Fruit fly (Drosophila melanogaster) whole organism, embryonic: Measurements from ENCODE around the gene CG43345.

ENCODE experiments used
- ATbp ChIP-seq: fragments of 200-800 bp; sonication (Bioruptor generic); optimal IDR thresholded peaks from 2 replicates; lab custom pipeline; 2017; ENCODE audit warnings: missing biosample characterization, mild to moderate bottlenecking, missing genetic modification characterization, missing genetic modification reagents
- CG1024 ChIP-seq: fragments of 200-800 bp; sonication (Bioruptor generic); IDR thresholded peaks from 2 replicates; pipeline ENCODE4 v1.3.6; 2022; ENCODE audit warnings: missing biosample characterization, missing genetic modification characterization
- CG11398 ChIP-seq: fragments of 200-800 bp; sonication (Bioruptor generic); optimal IDR thresholded peaks from 2 replicates; lab custom pipeline; 2016; ENCODE audit warnings: missing biosample characterization, missing genetic modification characterization
- CG12155 ChIP-seq: fragments of 200-800 bp; sonication (Bioruptor generic); optimal IDR thresholded peaks from 3 replicates; lab custom pipeline; 2016; ENCODE audit warnings: missing biosample characterization, missing genetic modification characterization
- CG13894 ChIP-seq: fragments of 200-800 bp; sonication (Bioruptor generic); optimal IDR thresholded peaks from 3 replicates; lab custom pipeline; 2018; ENCODE audit warnings: missing biosample characterization, mild to moderate bottlenecking, missing genetic modification characterization, moderate library complexity
- CG14441 ChIP-seq: fragments of 200-800 bp; sonication (Bioruptor generic); IDR thresholded peaks from 2 replicates; pipeline ENCODE4 v1.3.6; 2022; ENCODE audit warnings: missing biosample characterization, missing genetic modification characterization
- CG14710 ChIP-seq: fragments of 200-800 bp; sonication (Bioruptor generic); optimal IDR thresholded peaks from 3 replicates; lab custom pipeline; 2019; ENCODE audit warnings: missing biosample characterization, mild to moderate bottlenecking, missing genetic modification characterization, moderate library complexity
- CG1529 ChIP-seq: fragments of 200-800 bp; sonication (Bioruptor generic); optimal IDR thresholded peaks from 3 replicates; lab custom pipeline; 2018; ENCODE audit warnings: missing biosample characterization, missing genetic modification characterization
- CG15479 ChIP-seq: fragments of 200-800 bp; sonication (Bioruptor generic); optimal IDR thresholded peaks from 3 replicates; lab custom pipeline; 2019; ENCODE audit warnings: missing biosample characterization, mild to moderate bottlenecking, missing genetic modification characterization, moderate library complexity
- CG15696 ChIP-seq: fragments of 200-800 bp; sonication (Bioruptor generic); optimal IDR thresholded peaks from 2 replicates; lab custom pipeline; 2019; ENCODE audit warnings: missing biosample characterization, mild to moderate bottlenecking, missing genetic modification characterization, moderate library complexity
- CG16779 ChIP-seq: fragments of 200-800 bp; sonication (Bioruptor generic); IDR thresholded peaks from 2 replicates; pipeline ENCODE4 v1.3.6; 2022; ENCODE audit warnings: missing biosample characterization, missing genetic modification characterization
- CG2199 ChIP-seq: fragments of 200-800 bp; sonication (Bioruptor generic); IDR thresholded peaks from 3 replicates; pipeline ENCODE4 v1.3.6; 2022; ENCODE audit warnings: missing biosample characterization, missing genetic modification characterization
- CG3281 ChIP-seq: fragments of 200-800 bp; sonication (Bioruptor generic); optimal IDR thresholded peaks from 3 replicates; lab custom pipeline; 2017; ENCODE audit warnings: missing biosample characterization, mild to moderate bottlenecking, missing genetic modification characterization
- CG3847 ChIP-seq: fragments of 200-800 bp; sonication (Bioruptor generic); IDR thresholded peaks from 2 replicates; pipeline ENCODE4 v1.3.6; 2022; ENCODE audit warnings: missing biosample characterization, missing genetic modification characterization
- CG4424 ChIP-seq: fragments of 200-800 bp; sonication (Bioruptor generic); optimal IDR thresholded peaks from 3 replicates; lab custom pipeline; 2016; ENCODE audit warnings: missing biosample characterization, missing genetic modification characterization
- CG5245 ChIP-seq: fragments of 200-800 bp; sonication (Bioruptor generic); optimal IDR thresholded peaks from 3 replicates; lab custom pipeline; 2016; ENCODE audit warnings: missing biosample characterization, missing genetic modification characterization
- CG6272 ChIP-seq: fragments of 200-800 bp; sonication (Bioruptor generic); IDR thresholded peaks from 2 replicates; pipeline ENCODE4 v1.3.6; 2022; ENCODE audit warnings: missing biosample characterization, missing genetic modification characterization
- CG6791 ChIP-seq: fragments of 200-800 bp; sonication (Bioruptor generic); IDR thresholded peaks from 3 replicates; pipeline ENCODE4 v1.3.6; 2022; ENCODE audit warnings: missing biosample characterization, missing genetic modification characterization; ENCODE audit not compliant: partially characterized antibody
- CG7928 ChIP-seq: fragments of 200-800 bp; sonication (Bioruptor generic); optimal IDR thresholded peaks from 2 replicates; lab custom pipeline; 2017; ENCODE audit warnings: missing biosample characterization, mild to moderate bottlenecking, missing genetic modification characterization
- CG8089 ChIP-seq: fragments of 200-800 bp; sonication (Bioruptor generic); optimal IDR thresholded peaks from 3 replicates; lab custom pipeline; 2016; ENCODE audit warnings: missing biosample characterization, missing genetic modification characterization
- CG9932 ChIP-seq: fragments of 200-800 bp; sonication (Bioruptor generic); IDR thresholded peaks from 2 replicates; pipeline ENCODE4 v1.3.6; 2022; ENCODE audit warnings: missing biosample characterization, missing genetic modification characterization
- Fer3 ChIP-seq: fragments of 200-800 bp; sonication (Bioruptor generic); optimal IDR thresholded peaks from 2 replicates; lab custom pipeline; 2018; ENCODE audit warnings: missing biosample characterization, mild to moderate bottlenecking, missing genetic modification characterization, moderate library complexity
- HLH54F ChIP-seq: fragments of 200-800 bp; sonication (Bioruptor generic); optimal IDR thresholded peaks from 3 replicates; lab custom pipeline; 2016; ENCODE audit warnings: missing biosample characterization, missing genetic modification characterization
- HmgD ChIP-seq: fragments of 200-800 bp; sonication (Bioruptor generic); optimal IDR thresholded peaks from 3 replicates; lab custom pipeline; 2016; ENCODE audit warnings: missing biosample characterization, missing genetic modification characterization
- Hr51 ChIP-seq, 2 experiments: fragments of 200-800 bp; sonication (Bioruptor generic); optimal IDR thresholded peaks; 2 replicates in 1 of 2; 3 replicates in 1 of 2; lab custom pipeline; 2016 to 2018; ENCODE audit warnings: missing biosample characterization in 2 of 2, missing genetic modification characterization in 2 of 2, mild to moderate bottlenecking in 1 of 2, moderate library complexity in 1 of 2
- NC2α ChIP-seq: fragments of 200-800 bp; sonication (Bioruptor generic); optimal IDR thresholded peaks from 2 replicates; lab custom pipeline; 2016; ENCODE audit warnings: missing biosample characterization, missing genetic modification characterization
- NFAT ChIP-seq: fragments of 200-800 bp; sonication (Bioruptor generic); IDR thresholded peaks from 2 replicates; pipeline ENCODE4 v1.3.6; 2022; ENCODE audit warnings: missing biosample characterization, missing genetic modification characterization
- Opbp ChIP-seq: fragments of 200-800 bp; sonication (Bioruptor generic); IDR thresholded peaks from 3 replicates; pipeline ENCODE4 v1.3.6; 2022; ENCODE audit warnings: missing biosample characterization, missing genetic modification characterization; ENCODE audit not compliant: partially characterized antibody
- Optix ChIP-seq: fragments of 200-800 bp; sonication (Bioruptor generic); IDR thresholded peaks from 3 replicates; pipeline ENCODE4 v1.3.6; 2022; ENCODE audit warnings: missing biosample characterization, missing genetic modification characterization
- Pdp1 ChIP-seq, 2 experiments: fragments of 200-800 bp; sonication (Bioruptor generic); optimal IDR thresholded peaks; 3 replicates each; lab custom pipeline; 2016; ENCODE audit warnings: missing biosample characterization in 2 of 2, missing genetic modification characterization in 2 of 2, mild to moderate bottlenecking in 1 of 2, moderate library complexity in 1 of 2
- Ptx1 ChIP-seq: fragments of 200-800 bp; sonication (Bioruptor generic); IDR thresholded peaks from 2 replicates; pipeline ENCODE4 v1.3.6; 2022; ENCODE audit warnings: missing biosample characterization, missing genetic modification characterization
- Sin3A ChIP-seq: fragments of >200 bp; optimal IDR thresholded peaks from 2 replicates; lab custom pipeline; 2018
- YL-1 ChIP-seq: fragments of 200-800 bp; sonication (Bioruptor generic); optimal IDR thresholded peaks from 3 replicates; lab custom pipeline; 2017; ENCODE audit warnings: missing biosample characterization, mild to moderate bottlenecking, missing genetic modification characterization
- ac ChIP-seq: fragments of 200-800 bp; sonication (Bioruptor generic); optimal IDR thresholded peaks from 3 replicates; lab custom pipeline; 2017; ENCODE audit warnings: missing biosample characterization, mild to moderate bottlenecking, missing genetic modification characterization
- chif ChIP-seq, 2 experiments: fragments of 200-800 bp; sonication (Bioruptor generic); optimal IDR thresholded peaks; 3 replicates each; lab custom pipeline; 2016; ENCODE audit warnings: missing biosample characterization in 2 of 2, missing genetic modification characterization in 2 of 2
- chn ChIP-seq: fragments of 200-800 bp; sonication (Bioruptor generic); optimal IDR thresholded peaks from 2 replicates; lab custom pipeline; 2016; ENCODE audit warnings: missing biosample characterization, missing genetic modification characterization
- dmrt11E ChIP-seq: fragments of 200-800 bp; sonication (Bioruptor generic); optimal IDR thresholded peaks from 3 replicates; lab custom pipeline; 2018; ENCODE audit warnings: missing biosample characterization, mild to moderate bottlenecking, missing genetic modification characterization, moderate library complexity
- fru ChIP-seq: fragments of >200 bp; optimal IDR thresholded peaks from 2 replicates; lab custom pipeline; 2017
- grau ChIP-seq: fragments of 200-800 bp; optimal IDR thresholded peaks from 3 replicates; lab custom pipeline; 2019; ENCODE audit warnings: missing biosample characterization, mild to moderate bottlenecking, missing genetic modification characterization, moderate library complexity
- gsb-n ChIP-seq: fragments of 200-800 bp; sonication (Bioruptor generic); optimal IDR thresholded peaks from 3 replicates; lab custom pipeline; 2018; ENCODE audit warnings: missing biosample characterization, mild to moderate bottlenecking, missing genetic modification characterization
- her ChIP-seq: fragments of 200-800 bp; sonication (Bioruptor generic); optimal IDR thresholded peaks from 2 replicates; lab custom pipeline; 2016; ENCODE audit warnings: missing biosample characterization, missing genetic modification characterization
- ind ChIP-seq: fragments of 200-800 bp; sonication (Bioruptor generic); optimal IDR thresholded peaks from 3 replicates; lab custom pipeline; 2016; ENCODE audit warnings: missing biosample characterization, missing genetic modification characterization
- lbe ChIP-seq: fragments of 200-800 bp; sonication (Bioruptor generic); optimal IDR thresholded peaks from 2 replicates; lab custom pipeline; 2016; ENCODE audit warnings: missing biosample characterization, mild to moderate bottlenecking, missing genetic modification characterization
- mam ChIP-seq: fragments of 200-800 bp; sonication (Bioruptor generic); optimal IDR thresholded peaks from 3 replicates; lab custom pipeline; 2016; ENCODE audit warnings: missing biosample characterization, missing genetic modification characterization
- onecut ChIP-seq: fragments of 200-800 bp; sonication (Bioruptor generic); IDR thresholded peaks from 2 replicates; pipeline ENCODE4 v1.3.6; 2022; ENCODE audit warnings: missing biosample characterization, missing genetic modification characterization
- pho ChIP-seq: fragments of 200-800 bp; sonication (Bioruptor generic); optimal IDR thresholded peaks from 2 replicates; lab custom pipeline; 2016; ENCODE audit warnings: missing biosample characterization, missing genetic modification characterization
- prd ChIP-seq, 3 experiments: fragments of >200 bp in 2 of 3; fragments of 200-800 bp in 1 of 3; sonication (Bioruptor generic) in 1 of 3; optimal IDR thresholded peaks in 2 of 3; IDR thresholded peaks in 1 of 3; 2 replicates in 2 of 3; 3 replicates in 1 of 3; pipeline versions ENCODE4 v1.3.6 to Lab custom; 2017 to 2022; ENCODE audit warnings: missing biosample characterization in 1 of 3, missing genetic modification characterization in 1 of 3
- toy ChIP-seq: fragments of 200-800 bp; sonication (Bioruptor generic); IDR thresholded peaks from 2 replicates; pipeline ENCODE4 v1.3.6; 2022; ENCODE audit warnings: missing biosample characterization, missing genetic modification characterization
- zfh1 ChIP-seq: fragments of 200-800 bp; sonication (Bioruptor generic); IDR thresholded peaks from 3 replicates; pipeline ENCODE4 v1.3.6; 2022; ENCODE audit warnings: missing biosample characterization, missing genetic modification characterization
- zfh2 ChIP-seq: fragments of 200-800 bp; sonication (Bioruptor generic); optimal IDR thresholded peaks from 2 replicates; lab custom pipeline; 2016; ENCODE audit warnings: missing biosample characterization, missing genetic modification characterization

Gene CG43345

dm6 chr2L:21214961-21215362 lies 46.6 kb upstream of the CG43345 start:
- TF ChIP-seq CG6272 (GFP tag; lab: Robert Waterston, UW) (peak; percentile 42; the same call in 1 of the 2 replicates), ac (peak; percentile 0), CG1024 (GFP tag; lab: Robert Waterston, UW) (peak; percentile 42; the same call in 1 of the 2 replicates), mam (GFP tag; lab: Kevin White, UChicago) (peak; percentile 19), gsb-n (tag; lab: Kevin White, UChicago) (peak; percentile 12), chn (peak; percentile 41), NFAT (peak; percentile 64), Ptx1 (0 out of 2 replicates have a peak, but pooled peaks have one; percentile 27), HmgD (GFP tag; lab: Kevin White, UChicago) (peak; percentile 19), CG7928 (GFP tag; lab: Kevin White, UChicago) (no peak), lbe (GFP tag; lab: Kevin White, UChicago) (peak; percentile 38), Sin3A (no peak), ATbp (GFP tag; lab: Kevin White, UChicago) (peak; percentile 13), CG13894 (tag; lab: Kevin White, UChicago) (peak; percentile 61), ind (GFP tag; lab: Kevin White, UChicago) (peak; percentile 11), grau (tag; lab: Kevin White, UChicago) (no peak), NC2α (GFP tag; lab: Kevin White, UChicago) (peak; percentile 23), Pdp1 (GFP tag; optimal IDR thresholded peaks at IDR 0.05; lab: Kevin White, UChicago) (peak in 1 of 2 experiments; percentile 40), CG12155 (GFP tag; lab: Kevin White, UChicago) (peak; percentile 32), onecut (GFP tag; lab: Robert Waterston, UW) (peak; percentile 47), pho (GFP tag; lab: Kevin White, UChicago) (no peak), prd (optimal IDR thresholded peaks at IDR 0.05; lab: Kevin White, UChicago) (no peak), prd (GFP tag; IDR thresholded peaks at IDR 0.05; lab: Robert Waterston, UW) (peak; percentile 71), CG1529 (GFP tag; lab: Kevin White, UChicago) (peak; percentile 31), CG15479 (peak; percentile 21), Hr51 (GFP tag; optimal IDR thresholded peaks at IDR 0.05; lab: Kevin White, UChicago) (peak in 1 of 2 experiments; percentile 65), CG3847 (GFP tag; lab: Robert Waterston, UW) (peak; percentile 42; the same call in 1 of the 2 replicates), CG14710 (tag; lab: Kevin White, UChicago) (peak; percentile 21), zfh2 (GFP tag; lab: Kevin White, UChicago) (peak; percentile 51), her (peak; percentile 49), Optix (GFP tag; lab: Robert Waterston, UW) (0 out of 3 replicates have a peak, but pooled peaks have one; percentile 15), fru (lab: Kevin White, UChicago) (no peak), dmrt11E (tag; lab: Kevin White, UChicago) (peak; percentile 19), CG8089 (GFP tag; lab: Kevin White, UChicago) (peak; percentile 9), CG14441 (GFP tag; lab: Robert Waterston, UW) (0 out of 2 replicates have a peak, but pooled peaks have one; percentile 13), YL-1 (no peak), CG16779 (0 out of 2 replicates have a peak, but pooled peaks have one; percentile 26), toy (GFP tag; lab: Robert Waterston, UW) (0 out of 2 replicates have a peak, but pooled peaks have one; percentile 11), CG3281 (GFP tag; lab: Kevin White, UChicago) (peak; percentile 30), CG2199 (GFP tag; lab: Robert Waterston, UW) (peak; percentile 96), CG9932 (0 out of 2 replicates have a peak, but pooled peaks have one; percentile 7), CG4424 (GFP tag; lab: Kevin White, UChicago) (peak; percentile 2), CG11398 (GFP tag; lab: Kevin White, UChicago) (peak; percentile 23), Fer3 (tag; lab: Kevin White, UChicago) (peak; percentile 11), CG15696 (tag; lab: Kevin White, UChicago) (peak; percentile 62), zfh1 (GFP tag; lab: Robert Waterston, UW) (peak; percentile 77; the same call in 2 of the 3 replicates), CG5245 (GFP tag; lab: Kevin White, UChicago) (peak; percentile 62), Opbp (peak; percentile 73; the same call in 1 of the 3 replicates), CG6791 (GFP tag; lab: Robert Waterston, UW) (peak; percentile 67; the same call in 2 of the 3 replicates), HLH54F (peak; percentile 60), chif (GFP tag; optimal IDR thresholded peaks at IDR 0.05; lab: Kevin White, UChicago) (peak; percentile 3 to 54)
